Worm (Caenorhabditis elegans): ENCODE measurements around the gene gcy-4.

Gene gcy-4

ce11 chrII:10300082-10300749 is 8.4 kb downstream of the gcy-4 start, which contains the start of gene nep-26:
Gene nep-26, minus strand, starts transcription at chrII:10300132.
- TF ChIP-seq dpl-1 (GFP tag; optimal IDR thresholded peaks at IDR 0.05) (peak in 1 of 3 experiments; percentile 11), lir-3 (tag; optimal IDR thresholded peaks at IDR 0.05; ENCODE audit: poor library complexity) (peak; percentile 41), unc-130 (tag; optimal IDR thresholded peaks at IDR 0.05) (peak; percentile 64), lin-14 (GFP tag; optimal IDR thresholded peaks at IDR 0.05) (peak; percentile 81), rnt-1 (tag; optimal IDR thresholded peaks at IDR 0.05) (peak; percentile 85), snpc-4 (tag; optimal IDR thresholded peaks at IDR 0.05) (no peak), nhr-71 (tag; optimal IDR thresholded peaks at IDR 0.05) (peak; percentile 90), elt-2 (tag; optimal IDR thresholded peaks at IDR 0.05) (no peak), nhr-77 (tag; optimal IDR thresholded peaks at IDR 0.05) (no peak), ceh-63 (GFP tag; optimal IDR thresholded peaks at IDR 0.05) (no peak), irx-1 (tag; optimal IDR thresholded peaks at IDR 0.05) (no peak), vab-15 (tag; optimal IDR thresholded peaks at IDR 0.05) (no peak), nhr-47 (tag; optimal IDR thresholded peaks at IDR 0.05) (peak; percentile 30), unc-62 (GFP tag; optimal IDR thresholded peaks at IDR 0.05) (no peak), C16A3.4 (tag; optimal IDR thresholded peaks at IDR 0.05) (no peak), lin-35 (GFP tag; optimal IDR thresholded peaks at IDR 0.05) (peak in 1 of 2 experiments; percentile 9), pqm-1 (tag; optimal IDR thresholded peaks at IDR 0.05) (no peak), alr-1 (tag; optimal IDR thresholded peaks at IDR 0.05; ENCODE audit: borderline replicate concordance) (no peak), mef-2 (tag; optimal IDR thresholded peaks at IDR 0.05) (no peak), ets-5 (GFP tag; IDR thresholded peaks at IDR 0.05) (no peak), nhr-84 (tag; optimal IDR thresholded peaks at IDR 0.05) (no peak), lin-15B (tag; optimal IDR thresholded peaks at IDR 0.05) (no peak), sptf-1 (tag; optimal IDR thresholded peaks at IDR 0.05) (no peak), fkh-10 (GFP tag; optimal IDR thresholded peaks at IDR 0.05) (no peak), ztf-11 (tag; optimal IDR thresholded peaks at IDR 0.05) (no peak), C34B4.2 (tag; optimal IDR thresholded peaks at IDR 0.05) (no peak), jun-1 (tag; optimal IDR thresholded peaks at IDR 0.05) (no peak), hlh-17 (GFP tag; optimal IDR thresholded peaks at IDR 0.05; ENCODE audit: borderline replicate concordance) (no peak), zip-4 (GFP tag; optimal IDR thresholded peaks at IDR 0.05) (no peak), unc-30 (tag; optimal IDR thresholded peaks at IDR 0.05) (no peak), elt-3 (tag; optimal IDR thresholded peaks at IDR 0.05) (no peak), aly-2 (tag; optimal IDR thresholded peaks at IDR 0.05) (no peak), lin-13 (GFP tag; optimal IDR thresholded peaks at IDR 0.05) (peak; percentile 24), zag-1 (tag; optimal IDR thresholded peaks at IDR 0.05) (no peak), ceh-82 (tag; optimal IDR thresholded peaks at IDR 0.05) (no peak), nhr-28 (tag; optimal IDR thresholded peaks at IDR 0.05) (no peak), ces-1 (GFP tag; optimal IDR thresholded peaks at IDR 0.05) (no peak), ceh-90 (tag; optimal IDR thresholded peaks at IDR 0.05) (no peak), fos-1 (tag; optimal IDR thresholded peaks at IDR 0.05) (no peak), skn-1 (tag; optimal IDR thresholded peaks at IDR 0.05) (no peak), nhr-90 (tag; optimal IDR thresholded peaks at IDR 0.05; ENCODE audit: poor library complexity) (no peak), lsy-2 (tag; optimal IDR thresholded peaks at IDR 0.05) (peak; percentile 21 to 40), hlh-4 (tag; optimal IDR thresholded peaks at IDR 0.05) (no peak), ceh-8 (GFP tag; optimal IDR thresholded peaks at IDR 0.05) (no peak), nhr-12 (tag; optimal IDR thresholded peaks at IDR 0.05) (no peak), aha-1 (tag; optimal IDR thresholded peaks at IDR 0.05) (no peak), mdl-1 (tag; optimal IDR thresholded peaks at IDR 0.05) (peak in 1 of 2 experiments; percentile 63), ztf-4 (tag; optimal IDR thresholded peaks at IDR 0.05) (peak; percentile 77), sup-37 (GFP tag; optimal IDR thresholded peaks at IDR 0.05) (no peak), C04F5.9 (tag; optimal IDR thresholded peaks at IDR 0.05) (no peak), nhr-20 (tag; optimal IDR thresholded peaks at IDR 0.05) (peak; percentile 66), xbp-1 (tag; optimal IDR thresholded peaks at IDR 0.05) (peak; percentile 52)

All from whole organism, L1 larva.